Worm (Caenorhabditis elegans) whole organism, mixed stage, embryonic: ENCODE results near the gene catp-2.

Experiments used
- M03D4.4 ChIP-seq: sonication (generic microtip); optimal IDR thresholded peaks from 2 replicates; lab custom pipeline; 2017; ENCODE audit warnings: mild to moderate bottlenecking, missing genetic modification characterization, missing compliant biosample characterization
- bed-3 ChIP-seq: fragments of 200-800 bp; sonication (Bioruptor generic); optimal IDR thresholded peaks from 3 replicates; lab custom pipeline; 2018; ENCODE audit warnings: mild to moderate bottlenecking, missing genetic modification characterization, moderate library complexity, missing compliant biosample characterization
- blmp-1 ChIP-seq: fragments of 150-350 bp; optimal IDR thresholded peaks from 2 replicates; lab custom pipeline; 2014; ENCODE audit warnings: missing biosample characterization, missing genetic modification characterization
- ceh-39 ChIP-seq: fragments of 150-350 bp; optimal IDR thresholded peaks from 2 replicates; lab custom pipeline; 2014; ENCODE audit warnings: missing biosample characterization, missing genetic modification characterization
- ceh-43 ChIP-seq: fragments of 200-800 bp; sonication (Bioruptor generic); optimal IDR thresholded peaks from 2 replicates; lab custom pipeline; 2018; ENCODE audit warnings: mild to moderate bottlenecking, missing genetic modification characterization, moderate library complexity, missing compliant biosample characterization
- ceh-83 ChIP-seq: fragments of 200-800 bp; sonication (Bioruptor generic); optimal IDR thresholded peaks from 2 replicates; lab custom pipeline; 2018; ENCODE audit warnings: mild to moderate bottlenecking, missing genetic modification characterization, missing compliant biosample characterization
- ces-1 ChIP-seq: fragments of 150-350 bp; optimal IDR thresholded peaks from 2 replicates; lab custom pipeline; 2014; ENCODE audit warnings: missing biosample characterization, missing genetic modification reagents, missing genetic modification characterization
- cnd-1 ChIP-seq: fragments of 200-800 bp; sonication (Bioruptor generic); optimal IDR thresholded peaks from 2 replicates; lab custom pipeline; 2018; ENCODE audit warnings: mild to moderate bottlenecking, missing genetic modification characterization, missing compliant biosample characterization
- drap-1 ChIP-seq: fragments of 200-800 bp; sonication (Bioruptor generic); optimal IDR thresholded peaks from 3 replicates; lab custom pipeline; 2018; ENCODE audit warnings: mild to moderate bottlenecking, missing genetic modification characterization, missing compliant biosample characterization
- elt-1 ChIP-seq: sonication (generic microtip); optimal IDR thresholded peaks from 2 replicates; lab custom pipeline; 2017; ENCODE audit warnings: missing genetic modification characterization, mild to moderate bottlenecking, missing compliant biosample characterization, antibody characterized with exemption, moderate library complexity, borderline replicate concordance; ENCODE audit not compliant: insufficient read depth
- elt-3 ChIP-seq: fragments of 150-350 bp; optimal IDR thresholded peaks from 2 replicates; lab custom pipeline; 2014; ENCODE audit warnings: missing biosample characterization, missing genetic modification characterization
- flh-1 ChIP-seq: fragments of 200-800 bp; sonication (Bioruptor generic); optimal IDR thresholded peaks from 2 replicates; lab custom pipeline; 2018; ENCODE audit warnings: mild to moderate bottlenecking, missing genetic modification characterization, moderate library complexity, missing compliant biosample characterization
- lin-13 ChIP-seq: fragments of 150-350 bp; optimal IDR thresholded peaks from 2 replicates; lab custom pipeline; 2014; ENCODE audit warnings: missing biosample characterization, missing genetic modification characterization
- lin-32 ChIP-seq: fragments of 200-800 bp; sonication (Bioruptor generic); optimal IDR thresholded peaks from 2 replicates; lab custom pipeline; 2018; ENCODE audit warnings: mild to moderate bottlenecking, missing genetic modification characterization, missing compliant biosample characterization
- lsy-2 ChIP-seq: fragments of 150-350 bp; optimal IDR thresholded peaks from 2 replicates; lab custom pipeline; 2014; ENCODE audit warnings: missing biosample characterization, missing genetic modification characterization
- mab-5 ChIP-seq: fragments of 150-350 bp; optimal IDR thresholded peaks from 2 replicates; lab custom pipeline; 2014; ENCODE audit warnings: missing biosample characterization, missing genetic modification characterization
- mep-1 ChIP-seq: fragments of 150-350 bp; optimal IDR thresholded peaks from 2 replicates; lab custom pipeline; 2017; ENCODE audit warnings: missing biosample characterization, missing genetic modification reagents, missing genetic modification characterization, inconsistent platforms
- mls-2 ChIP-seq: sonication (generic microtip); optimal IDR thresholded peaks from 2 replicates; lab custom pipeline; 2016; ENCODE audit warnings: mild to moderate bottlenecking, missing genetic modification characterization, moderate library complexity, missing compliant biosample characterization
- nhr-12 ChIP-seq: fragments of 150-350 bp; optimal IDR thresholded peaks from 2 replicates; lab custom pipeline; 2014; ENCODE audit warnings: missing biosample characterization, missing genetic modification characterization
- nhr-2 ChIP-seq: fragments of 150-350 bp; optimal IDR thresholded peaks from 2 replicates; lab custom pipeline; 2014; ENCODE audit warnings: missing biosample characterization, missing genetic modification characterization
- nhr-237 ChIP-seq: fragments of 150-350 bp; optimal IDR thresholded peaks from 2 replicates; lab custom pipeline; 2014; ENCODE audit warnings: missing biosample characterization, missing genetic modification characterization
- nhr-28 ChIP-seq: fragments of 150-350 bp; optimal IDR thresholded peaks from 2 replicates; lab custom pipeline; 2014; ENCODE audit warnings: missing biosample characterization, missing genetic modification characterization
- nhr-76 ChIP-seq: sonication (generic microtip); optimal IDR thresholded peaks from 2 replicates; lab custom pipeline; 2017; ENCODE audit warnings: missing biosample characterization, missing genetic modification characterization
- pha-4 ChIP-seq: fragments of 150-350 bp; optimal IDR thresholded peaks from 2 replicates; lab custom pipeline; 2018; ENCODE audit warnings: missing biosample characterization, missing genetic modification reagents, missing genetic modification characterization
- sem-2 ChIP-seq: fragments of 200-800 bp; sonication (Bioruptor generic); optimal IDR thresholded peaks from 2 replicates; lab custom pipeline; 2018; ENCODE audit warnings: mild to moderate bottlenecking, missing genetic modification characterization, missing compliant biosample characterization
- snpc-4 ChIP-seq: fragments of 150-350 bp; optimal IDR thresholded peaks from 2 replicates; lab custom pipeline; 2014; ENCODE audit warnings: missing biosample characterization, missing genetic modification characterization
- tbx-8 ChIP-seq: fragments of 200-800 bp; sonication (Bioruptor generic); optimal IDR thresholded peaks from 2 replicates; lab custom pipeline; 2018; ENCODE audit warnings: mild to moderate bottlenecking, missing genetic modification characterization, moderate library complexity, missing compliant biosample characterization
- unc-39 ChIP-seq: fragments of 150-350 bp; optimal IDR thresholded peaks from 2 replicates; lab custom pipeline; 2014; ENCODE audit warnings: missing biosample characterization, missing genetic modification characterization
- unc-62 ChIP-seq: fragments of 150-350 bp; optimal IDR thresholded peaks from 2 replicates; lab custom pipeline; 2014; ENCODE audit warnings: missing biosample characterization, missing genetic modification reagents, missing genetic modification characterization
- zip-8 ChIP-seq: fragments of 150-350 bp; optimal IDR thresholded peaks from 2 replicates; lab custom pipeline; 2014; ENCODE audit warnings: missing biosample characterization, missing genetic modification characterization
- ztf-11 ChIP-seq: fragments of 150-350 bp; optimal IDR thresholded peaks from 2 replicates; lab custom pipeline; 2014; ENCODE audit warnings: missing biosample characterization, missing genetic modification characterization

The catp-2 gene

DNA sequence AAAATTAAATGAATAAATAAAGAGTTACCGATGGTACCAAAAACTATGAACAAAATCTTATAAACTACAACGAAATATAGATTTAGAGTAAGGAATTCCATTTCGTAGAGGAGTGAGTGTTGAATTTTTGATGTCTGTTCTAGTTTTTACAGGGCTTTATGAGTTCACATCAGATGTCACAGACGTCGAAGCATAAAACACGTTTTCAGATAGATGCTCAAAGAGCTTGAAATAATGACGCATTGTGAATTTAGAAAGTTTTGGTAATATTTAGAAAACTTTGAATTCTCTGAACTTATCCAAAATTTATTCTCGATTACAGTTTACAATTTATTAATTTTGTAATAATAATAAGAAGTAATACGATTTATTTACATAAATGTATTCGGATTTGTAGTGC lies 38.4 kb downstream of the catp-2 start, which contains the start of gene srsx-9:
srsx-9 (minus strand) TSS at position 101 of the 400 bp plus-strand sequence.
- TF ChIP-seq ceh-39 (no peak), snpc-4 (tag; lab: Kevin White, UChicago) (no peak), ceh-83 (no peak), blmp-1 (tag; lab: Kevin White, UChicago) (no peak), cnd-1 (no peak), flh-1 (no peak), nhr-28 (tag; lab: Kevin White, UChicago) (no peak), elt-1 (tag; lab: Kevin White, UChicago) (no peak), unc-62 (GFP tag; lab: Kevin White, UChicago) (no peak), bed-3 (GFP tag; lab: Kevin White, UChicago) (no peak), ces-1 (GFP tag; lab: Kevin White, UChicago) (no peak), tbx-8 (no peak), ztf-11 (tag; lab: Kevin White, UChicago) (no peak), lin-32 (GFP tag; lab: Kevin White, UChicago) (no peak), mep-1 (tag; lab: Kevin White, UChicago) (no peak), unc-39 (tag; lab: Kevin White, UChicago) (no peak), lsy-2 (no peak), sem-2 (no peak)

DNA sequence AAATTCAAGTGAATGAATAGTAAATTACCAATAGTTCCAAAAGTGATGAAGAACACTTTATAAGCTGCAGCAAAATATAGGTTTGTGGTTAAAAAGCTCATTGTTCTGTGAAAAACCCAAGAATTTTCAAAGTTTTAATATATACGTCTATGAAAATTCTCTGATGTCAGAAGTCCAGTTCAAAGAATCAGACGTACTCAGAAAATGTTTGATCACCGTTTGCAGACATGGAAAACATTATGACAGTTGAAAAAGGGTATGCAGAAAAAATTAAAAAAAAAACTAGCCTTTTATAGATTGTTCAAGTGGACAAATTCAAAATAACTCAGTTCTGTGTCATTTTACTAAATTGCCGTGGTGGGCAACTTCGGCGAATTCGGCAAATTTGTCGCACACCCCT lies 40.2 kb downstream of the catp-2 start, which contains the start of gene srsx-10:
srsx-10 (minus strand) TSS at position 101 of the 400 bp plus-strand sequence.
- TF ChIP-seq bed-3 (GFP tag; lab: Kevin White, UChicago): no peak
- no peak for TF ChIP-seq pha-4 (tag; lab: Kevin White, UChicago)
- no peak for TF ChIP-seq ceh-43
- TF ChIP-seq tbx-8: no peak
- TF ChIP-seq blmp-1 (tag; lab: Kevin White, UChicago): no peak
- TF ChIP-seq nhr-237: no peak
- TF ChIP-seq nhr-12 (tag; lab: Kevin White, UChicago): no peak
- no peak for TF ChIP-seq lin-13
- TF ChIP-seq mep-1 (tag; lab: Kevin White, UChicago): no peak
- TF ChIP-seq mls-2 (tag; lab: Kevin White, UChicago): no peak
- no peak for TF ChIP-seq unc-39 (tag; lab: Kevin White, UChicago)
- no peak for TF ChIP-seq ceh-83
- TF ChIP-seq M03D4.4: no peak

DNA sequence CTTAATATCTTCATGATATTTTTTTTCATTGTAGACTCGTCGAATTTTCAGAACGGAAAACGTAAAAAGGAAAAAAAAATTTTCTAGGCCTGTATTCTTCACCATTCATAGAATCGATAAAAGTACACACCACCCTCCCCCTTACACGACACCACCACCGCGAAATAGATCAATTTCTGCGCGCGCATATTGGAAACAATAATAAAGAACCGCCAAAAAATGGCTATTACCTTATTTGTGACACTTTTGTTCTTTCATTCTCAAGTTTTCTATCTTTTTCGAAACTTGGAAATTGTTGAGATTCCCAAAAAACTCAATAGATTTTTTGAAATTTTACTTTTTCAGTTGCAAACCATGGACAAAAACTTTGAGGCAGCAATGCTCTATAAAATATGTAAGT lies 40.6 kb downstream of the catp-2 start, which contains the start of gene F26G5.1:
F26G5.1 (plus strand) TSS at position 339 of the 400 bp plus-strand sequence.
- no peak for TF ChIP-seq snpc-4 (tag; lab: Kevin White, UChicago)
- TF ChIP-seq drap-1 (GFP tag; lab: Kevin White, UChicago): no peak
- no peak for TF ChIP-seq ceh-83
- TF ChIP-seq unc-39 (tag; lab: Kevin White, UChicago): no peak
- no peak for TF ChIP-seq mls-2 (tag; lab: Kevin White, UChicago)
- no peak for TF ChIP-seq zip-8 (tag; lab: Kevin White, UChicago)
- no peak for TF ChIP-seq lin-32 (GFP tag; lab: Kevin White, UChicago)
- TF ChIP-seq flh-1: no peak
- no peak for TF ChIP-seq ceh-39
- TF ChIP-seq nhr-2 (tag; lab: Kevin White, UChicago): no peak
- TF ChIP-seq elt-3 (tag; lab: Kevin White, UChicago): no peak
- no peak for TF ChIP-seq ztf-11 (tag; lab: Kevin White, UChicago)
- no peak for TF ChIP-seq mab-5 (tag; lab: Kevin White, UChicago)
- TF ChIP-seq pha-4 (tag; lab: Kevin White, UChicago): no peak
- no peak for TF ChIP-seq nhr-12 (tag; lab: Kevin White, UChicago)
- no peak for TF ChIP-seq lsy-2
- TF ChIP-seq nhr-76 (tag; lab: Kevin White, UChicago): no peak
- no peak for TF ChIP-seq nhr-28 (tag; lab: Kevin White, UChicago)
- TF ChIP-seq nhr-237: no peak

DNA sequence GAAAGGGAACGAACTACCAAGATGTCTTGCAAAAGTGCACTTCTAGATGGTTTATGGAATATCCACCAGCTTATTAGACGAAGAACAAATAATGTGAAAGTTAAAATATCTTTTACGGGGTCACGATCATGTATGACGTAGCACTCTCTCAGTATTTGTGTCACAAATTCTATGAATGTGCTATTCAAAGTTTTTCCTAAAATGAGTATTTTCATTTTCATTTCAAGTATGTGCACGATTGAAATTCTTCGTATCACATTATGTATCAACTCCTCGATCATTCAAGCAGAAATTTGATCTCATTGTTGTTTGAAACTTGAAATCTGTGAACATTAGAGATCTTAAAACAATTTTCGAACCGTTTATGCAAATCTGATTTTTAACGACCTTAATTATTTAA lies 43.0 kb downstream of the catp-2 start:
- no peak for TF ChIP-seq unc-39 (tag; lab: Kevin White, UChicago)
- no peak for TF ChIP-seq nhr-12 (tag; lab: Kevin White, UChicago)
- no peak for TF ChIP-seq cnd-1
- TF ChIP-seq, all 35 proteins: peak for 0

DNA sequence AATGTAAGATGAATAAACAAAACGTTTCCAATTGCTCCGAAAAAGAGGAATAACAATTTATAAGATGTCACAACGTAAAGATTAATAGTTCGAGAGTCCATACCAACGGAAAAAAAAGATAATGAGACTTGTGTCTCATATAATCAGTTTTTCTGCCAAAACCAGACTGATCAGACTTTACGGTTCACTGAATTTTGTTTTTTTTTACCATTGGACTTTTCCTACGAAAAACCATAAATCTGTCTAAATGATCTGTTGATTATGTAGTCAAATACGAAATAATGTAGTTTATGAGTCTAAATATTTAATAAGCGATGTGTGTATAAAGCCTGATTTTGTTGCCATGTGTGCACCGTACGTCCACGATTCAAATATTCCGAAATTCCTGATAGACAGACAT lies 44.6 kb downstream of the catp-2 start, which contains the start of gene srsx-11:
srsx-11 (minus strand) TSS at position 101 of the 400 bp plus-strand sequence.
- TF ChIP-seq ceh-43 (no peak), lin-32 (GFP tag; lab: Kevin White, UChicago) (no peak), nhr-12 (tag; lab: Kevin White, UChicago) (no peak), elt-3 (tag; lab: Kevin White, UChicago) (no peak), flh-1 (no peak), mls-2 (tag; lab: Kevin White, UChicago) (no peak), ztf-11 (tag; lab: Kevin White, UChicago) (no peak), mep-1 (tag; lab: Kevin White, UChicago) (no peak), tbx-8 (no peak), ces-1 (GFP tag; lab: Kevin White, UChicago) (no peak), bed-3 (GFP tag; lab: Kevin White, UChicago) (no peak), zip-8 (tag; lab: Kevin White, UChicago) (no peak), nhr-2 (tag; lab: Kevin White, UChicago) (no peak), sem-2 (no peak), snpc-4 (tag; lab: Kevin White, UChicago) (no peak), ceh-39 (no peak)
- TF ChIP-seq, all 35 proteins: peak for 0
